Fruit fly (Drosophila melanogaster): ENCODE data around the gene Hrb87F.

Gene Hrb87F

dm6 chr3R:13659865-13660738, at the start of gene Hrb87F:
Gene Hrb87F, minus strand, starts transcription at chr3R:13660531.
- TF ChIP-seq rn (GFP tag; IDR thresholded peaks at IDR 0.05) (no peak), Snoo (tag; optimal IDR thresholded peaks at IDR 0.05) (no peak), CG15710 (tag; optimal IDR thresholded peaks at IDR 0.05) (peak; percentile 23), EcR (GFP tag; optimal IDR thresholded peaks at IDR 0.05) (peak; percentile 81), CG10348 (GFP tag; IDR thresholded peaks at IDR 0.05) (no peak), Pif1A (GFP tag; optimal IDR thresholded peaks at IDR 0.05) (no peak), Pif1B (GFP tag; optimal IDR thresholded peaks at IDR 0.05) (no peak), CG8159 (tag; optimal IDR thresholded peaks at IDR 0.05) (no peak), CG8301 (tag; optimal IDR thresholded peaks at IDR 0.05) (no peak), CG17806 (tag; optimal IDR thresholded peaks at IDR 0.05) (no peak), CG12605 (GFP tag; IDR thresholded peaks at IDR 0.05) (peak; percentile 5; the same call in 1 of the 2 replicates), fd96Ca (GFP tag; IDR thresholded peaks at IDR 0.05) (peak; percentile 38; the same call in 1 of the 3 replicates), CG34367 (tag; optimal IDR thresholded peaks at IDR 0.05) (no peak), CG13204 (GFP tag; optimal IDR thresholded peaks at IDR 0.05) (no peak), Ets98B (GFP tag; IDR thresholded peaks at IDR 0.05) (no peak), CG14655 (GFP tag; optimal IDR thresholded peaks at IDR 0.05) (no peak), D1 (tag; optimal IDR thresholded peaks at IDR 0.05) (no peak), CG4496 (GFP tag; IDR thresholded peaks at IDR 0.05) (peak; percentile 61), gl (tag; optimal IDR thresholded peaks at IDR 0.05) (peak; percentile 45), CG9948 (tag; optimal IDR thresholded peaks at IDR 0.05) (no peak), CG32121 (GFP tag; IDR thresholded peaks at IDR 0.05) (0 out of 2 replicates have a peak, but pooled peaks have one; percentile 18)

- no peak for TF ChIP-seq Ets98B (GFP tag; IDR thresholded peaks at IDR 0.05)
Measured at dm6 chr3R:13709839-13710238, 49.5 kb upstream of the Hrb87F start, which contains the start of gene Argp. Gene Argp, minus strand, starts transcription at chr3R:13709939.

dm6 chr3R:13706457-13706856, 46.1 kb upstream of the Hrb87F start, which contains the start of gene Adgf-C:
Gene Adgf-C, plus strand, starts transcription at chr3R:13706757.
- TF ChIP-seq CG9948 (tag; optimal IDR thresholded peaks at IDR 0.05) (no peak), Pif1B (GFP tag; optimal IDR thresholded peaks at IDR 0.05) (no peak)

dm6 chr3R:13705292-13705885, 45.1 kb upstream of the Hrb87F start, which contains the start of gene Adgf-D:
Gene Adgf-D, minus strand, starts transcription at chr3R:13705402.
- TF ChIP-seq CG10348 (GFP tag; IDR thresholded peaks at IDR 0.05) = no peak
- no peak for TF ChIP-seq gl (tag; optimal IDR thresholded peaks at IDR 0.05)
- no peak for TF ChIP-seq Pif1B (GFP tag; optimal IDR thresholded peaks at IDR 0.05)
- TF ChIP-seq Snoo (tag; optimal IDR thresholded peaks at IDR 0.05) = no peak
- TF ChIP-seq EcR (GFP tag; optimal IDR thresholded peaks at IDR 0.05) = no peak
- TF ChIP-seq Pif1A (GFP tag; optimal IDR thresholded peaks at IDR 0.05) = no peak
- TF ChIP-seq CG15710 (tag; optimal IDR thresholded peaks at IDR 0.05) = no peak
- no peak for TF ChIP-seq CG8301 (tag; optimal IDR thresholded peaks at IDR 0.05)
- TF ChIP-seq CG34367 (tag; optimal IDR thresholded peaks at IDR 0.05) = no peak
- no peak for TF ChIP-seq CG4496 (GFP tag; IDR thresholded peaks at IDR 0.05)
- TF ChIP-seq CG32121 (GFP tag; IDR thresholded peaks at IDR 0.05) = no peak
- TF ChIP-seq fd96Ca (GFP tag; IDR thresholded peaks at IDR 0.05) = no peak

dm6 chr3R:13700738-13701137, 40.4 kb upstream of the Hrb87F start, which contains the start of gene f-cup:
Gene f-cup, minus strand, starts transcription at chr3R:13700838.
- no peak for TF ChIP-seq Ets98B (GFP tag; IDR thresholded peaks at IDR 0.05)
- no peak for TF ChIP-seq EcR (GFP tag; optimal IDR thresholded peaks at IDR 0.05)
- TF ChIP-seq CG15710 (tag; optimal IDR thresholded peaks at IDR 0.05) = no peak
- no peak for TF ChIP-seq CG17806 (tag; optimal IDR thresholded peaks at IDR 0.05)
- no peak for TF ChIP-seq CG9948 (tag; optimal IDR thresholded peaks at IDR 0.05)
- no peak for TF ChIP-seq Pif1A (GFP tag; optimal IDR thresholded peaks at IDR 0.05)
- TF ChIP-seq CG13204 (GFP tag; optimal IDR thresholded peaks at IDR 0.05) = no peak
- TF ChIP-seq fd96Ca (GFP tag; IDR thresholded peaks at IDR 0.05) = no peak
- no peak for TF ChIP-seq gl (tag; optimal IDR thresholded peaks at IDR 0.05)
- TF ChIP-seq Snoo (tag; optimal IDR thresholded peaks at IDR 0.05) = no peak
- no peak for TF ChIP-seq CG14655 (GFP tag; optimal IDR thresholded peaks at IDR 0.05)
- no peak for TF ChIP-seq CG12605 (GFP tag; IDR thresholded peaks at IDR 0.05)
- TF ChIP-seq D1 (tag; optimal IDR thresholded peaks at IDR 0.05) = no peak
- no peak for TF ChIP-seq CG32121 (GFP tag; IDR thresholded peaks at IDR 0.05)
- no peak for TF ChIP-seq CG4496 (GFP tag; IDR thresholded peaks at IDR 0.05)
- TF ChIP-seq rn (GFP tag; IDR thresholded peaks at IDR 0.05) = no peak

dm6 chr3R:13700192-13700591, 39.9 kb upstream of the Hrb87F start, which contains the start of gene ninaB:
Gene ninaB, plus strand, starts transcription at chr3R:13700565.
- TF ChIP-seq CG15710 (tag; optimal IDR thresholded peaks at IDR 0.05) (no peak), CG8159 (tag; optimal IDR thresholded peaks at IDR 0.05) (no peak), Ets98B (GFP tag; IDR thresholded peaks at IDR 0.05) (no peak), CG17806 (tag; optimal IDR thresholded peaks at IDR 0.05) (no peak), CG14655 (GFP tag; optimal IDR thresholded peaks at IDR 0.05) (no peak), Pif1A (GFP tag; optimal IDR thresholded peaks at IDR 0.05) (no peak), CG32121 (GFP tag; IDR thresholded peaks at IDR 0.05) (no peak), CG34367 (tag; optimal IDR thresholded peaks at IDR 0.05) (no peak), CG4496 (GFP tag; IDR thresholded peaks at IDR 0.05) (no peak), CG9948 (tag; optimal IDR thresholded peaks at IDR 0.05) (no peak), fd96Ca (GFP tag; IDR thresholded peaks at IDR 0.05) (no peak), rn (GFP tag; IDR thresholded peaks at IDR 0.05) (no peak), Snoo (tag; optimal IDR thresholded peaks at IDR 0.05) (no peak), CG13204 (GFP tag; optimal IDR thresholded peaks at IDR 0.05) (no peak), Pif1B (GFP tag; optimal IDR thresholded peaks at IDR 0.05) (no peak), CG12605 (GFP tag; IDR thresholded peaks at IDR 0.05) (no peak)

Measured in whole organism, pupa.